Fruit fly (Drosophila melanogaster): ENCODE data around the gene CG34164.
A peak's percentile ranks its signal among the peaks of the same experiment; 100 is the strongest.

Gene CG34164

dm6 chr2L:12021193-12021592 lies 35.0 kb upstream of the CG34164 start (continued):
- TF ChIP-seq Atf-2 (GFP tag; optimal IDR thresholded peaks at IDR 0.05) (no peak), CG14014 (GFP tag; IDR thresholded peaks at IDR 0.05) (peak; percentile 60; the same call in 1 of the 2 replicates), hth (optimal IDR thresholded peaks at IDR 0.05) (no peak), trh (GFP tag; optimal IDR thresholded peaks at IDR 0.05) (peak; percentile 65), CG4328 (GFP tag; optimal IDR thresholded peaks at IDR 0.05) (peak; percentile 25), CG8765 (GFP tag; IDR thresholded peaks at IDR 0.05) (no peak), D (optimal IDR thresholded peaks at IDR 0.05) (no peak), D (GFP tag; optimal IDR thresholded peaks at IDR 0.05) (no peak), Neu2 (GFP tag; optimal IDR thresholded peaks at IDR 0.05; ENCODE audit: borderline replicate concordance) (no peak), Eip74EF (GFP tag; optimal IDR thresholded peaks at IDR 0.05) (peak in 1 of 2 experiments; percentile 79), CG42726 (GFP tag; IDR thresholded peaks at IDR 0.05; ENCODE audit: partially characterized antibody) (no peak), Fer1 (GFP tag; optimal IDR thresholded peaks at IDR 0.05) (peak; percentile 59), Doc2 (GFP tag; IDR thresholded peaks at IDR 0.05) (no peak), ken (GFP tag; IDR thresholded peaks at IDR 0.05) (no peak), seq (GFP tag; IDR thresholded peaks at IDR 0.05) (peak; percentile 78), dmrt11E (tag; optimal IDR thresholded peaks at IDR 0.05) (peak; percentile 69), da (GFP tag; optimal IDR thresholded peaks at IDR 0.05) (no peak), chn (GFP tag; optimal IDR thresholded peaks at IDR 0.05) (no peak), Ets97D (GFP tag; optimal IDR thresholded peaks at IDR 0.05) (no peak), CG31365 (tag; optimal IDR thresholded peaks at IDR 0.05) (peak; percentile 1), CG9609 (GFP tag; optimal IDR thresholded peaks at IDR 0.05) (peak; percentile 9), CG16863 (GFP tag; optimal IDR thresholded peaks at IDR 0.05) (peak; percentile 37), sens-2 (GFP tag; IDR thresholded peaks at IDR 0.05) (no peak), CG3281 (GFP tag; optimal IDR thresholded peaks at IDR 0.05) (peak; percentile 80), CG11247 (GFP tag; IDR thresholded peaks at IDR 0.05) (peak; percentile 50; the same call in 1 of the 2 replicates), sqz (GFP tag; optimal IDR thresholded peaks at IDR 0.05) (no peak), crp (GFP tag; optimal IDR thresholded peaks at IDR 0.05) (no peak), CG17361 (GFP tag; IDR thresholded peaks at IDR 0.05) (0 out of 3 replicates have a peak, but pooled peaks have one; percentile 13), Ptx1 (GFP tag; IDR thresholded peaks at IDR 0.05) (no peak), chinmo (GFP tag; IDR thresholded peaks at IDR 0.05; ENCODE audit: partially characterized antibody) (no peak), croc (GFP tag; conservative IDR thresholded peaks at IDR 0.05) (no peak), CG15514 (GFP tag; optimal IDR thresholded peaks at IDR 0.05) (peak; percentile 75), CG18011 (GFP tag; optimal IDR thresholded peaks at IDR 0.05) (peak; percentile 42), CG33213 (GFP tag; optimal IDR thresholded peaks at IDR 0.05) (peak; percentile 23), CG11085 (GFP tag; IDR thresholded peaks at IDR 0.05) (no peak), gcm2 (GFP tag; optimal IDR thresholded peaks at IDR 0.05) (no peak), zen2 (GFP tag; IDR thresholded peaks at IDR 0.05; ENCODE audit: partially characterized antibody) (no peak), shn (GFP tag; optimal IDR thresholded peaks at IDR 0.05) (no peak), CG2875 (GFP tag; optimal IDR thresholded peaks at IDR 0.05) (peak; percentile 88), h (optimal IDR thresholded peaks at IDR 0.05) (no peak), pnt (GFP tag; optimal IDR thresholded peaks at IDR 0.05) (no peak), CG17186 (GFP tag; optimal IDR thresholded peaks at IDR 0.05) (no peak), MESR4 (GFP tag; optimal IDR thresholded peaks at IDR 0.05) (no peak), CG2199 (GFP tag; IDR thresholded peaks at IDR 0.05) (no peak), cad (GFP tag; optimal IDR thresholded peaks at IDR 0.05) (no peak), lola (GFP tag; optimal IDR thresholded peaks at IDR 0.05) (peak in 1 of 3 experiments; percentile 62), Nf-YA (GFP tag; IDR thresholded peaks at IDR 0.05) (no peak), zfh2 (GFP tag; optimal IDR thresholded peaks at IDR 0.05) (no peak), CG7987 (GFP tag; optimal IDR thresholded peaks at IDR 0.05) (peak; percentile 91), CG2129 (GFP tag; IDR thresholded peaks at IDR 0.05; ENCODE audit: partially characterized antibody) (no peak), Antp (GFP tag; optimal IDR thresholded peaks at IDR 0.05) (no peak), al (GFP tag; IDR thresholded peaks at IDR 0.05) (no peak)
